Fruit fly (Drosophila melanogaster): ENCODE measurements around the gene CG32278.

- no peak for TF ChIP-seq OdsH (GFP tag; optimal IDR thresholded peaks at IDR 0.05)
- no peak for TF ChIP-seq fd85E (GFP tag; optimal IDR thresholded peaks at IDR 0.05)
- no peak for TF ChIP-seq CG6792 (GFP tag; optimal IDR thresholded peaks at IDR 0.05)
- no peak for TF ChIP-seq CG11762 (GFP tag; optimal IDR thresholded peaks at IDR 0.05; ENCODE audit: insufficient read depth)
- TF ChIP-seq CG16779 (tag; optimal IDR thresholded peaks at IDR 0.05), result no peak
- TF ChIP-seq CG15336 (GFP tag; IDR thresholded peaks at IDR 0.05), result no peak
- TF ChIP-seq Hr39 (GFP tag; optimal IDR thresholded peaks at IDR 0.05), result no peak
- no peak for TF ChIP-seq CG1621 (tag; optimal IDR thresholded peaks at IDR 0.05)
- TF ChIP-seq cyc (GFP tag; optimal IDR thresholded peaks at IDR 0.05), result peak; percentile 17
Measured at dm6 chr3L:3124519-3124918, 44.6 kb upstream of the CG32278 start.
